Worm (Caenorhabditis elegans): ENCODE data around the gene F54D5.7.

ce11 chrII:11535924-11536323 lies 11.4 kb upstream of the F54D5.7 start:
- no peak for TF ChIP-seq atf-7 (tag; optimal IDR thresholded peaks at IDR 0.05)
- TF ChIP-seq F10E7.11 (tag; optimal IDR thresholded peaks at IDR 0.05), result no peak
- no peak for TF ChIP-seq snpc-4 (GFP tag; optimal IDR thresholded peaks at IDR 0.05)
- no peak for TF ChIP-seq snpc-4 (tag; optimal IDR thresholded peaks at IDR 0.05)
- no peak for TF ChIP-seq mel-28 (tag; optimal IDR thresholded peaks at IDR 0.05; ENCODE audit: borderline replicate concordance)
- TF ChIP-seq ama-1 (optimal IDR thresholded peaks at IDR 0.05), result no peak
- TF ChIP-seq ama-1 (GFP tag; optimal IDR thresholded peaks at IDR 0.05), result no peak
- TF ChIP-seq ceh-27 (GFP tag; optimal IDR thresholded peaks at IDR 0.05), result no peak
- TF ChIP-seq unc-62 (GFP tag; optimal IDR thresholded peaks at IDR 0.05), result no peak
- no peak for TF ChIP-seq hmg-20 (GFP tag; IDR thresholded peaks at IDR 0.05)
- TF ChIP-seq nfya-1 (tag; optimal IDR thresholded peaks at IDR 0.05; ENCODE audit: borderline replicate concordance, insufficient read depth), result no peak
- no peak for TF ChIP-seq lsl-1 (GFP tag; optimal IDR thresholded peaks at IDR 0.05)
- TF ChIP-seq K12H6.12 (tag; optimal IDR thresholded peaks at IDR 0.05), result no peak
- TF ChIP-seq F49E8.2 (tag; optimal IDR thresholded peaks at IDR 0.05; ENCODE audit: insufficient read depth), result no peak
- TF ChIP-seq efl-1 (GFP tag; optimal IDR thresholded peaks at IDR 0.05), result no peak
